Worm (Caenorhabditis elegans): Measurements from ENCODE around the gene R09H10.3.

ce11 chrIV:10584237-10584636 lies 22.6 kb upstream of the R09H10.3 start, which contains the start of gene oac-8:
- no peak for TF ChIP-seq ets-7 (tag; optimal IDR thresholded peaks at IDR 0.05)
- TF ChIP-seq tbx-11 (GFP tag; IDR thresholded peaks at IDR 0.05): no peak
- TF ChIP-seq hmbx-1 (tag; optimal IDR thresholded peaks at IDR 0.05): no peak
- no peak for TF ChIP-seq pes-1 (GFP tag; IDR thresholded peaks at IDR 0.05)
- TF ChIP-seq ama-1 (optimal IDR thresholded peaks at IDR 0.05): no peak
- no peak for TF ChIP-seq aly-1 (tag; optimal IDR thresholded peaks at IDR 0.05)
- no peak for TF ChIP-seq tbx-37 (GFP tag; conservative IDR thresholded peaks at IDR 0.05)
- TF ChIP-seq flt-1 (GFP tag; IDR thresholded peaks at IDR 0.05): no peak
- TF ChIP-seq B0310.2 (tag; optimal IDR thresholded peaks at IDR 0.05): no peak
- no peak for TF ChIP-seq hnd-1 (tag; optimal IDR thresholded peaks at IDR 0.05)
- no peak for TF ChIP-seq ceh-13 (GFP tag; optimal IDR thresholded peaks at IDR 0.05)
- TF ChIP-seq scrt-1 (GFP tag; IDR thresholded peaks at IDR 0.05): no peak
- TF ChIP-seq F13C5.2 (tag; optimal IDR thresholded peaks at IDR 0.05): no peak

All from whole organism, early embryonic.